Fruit fly (Drosophila melanogaster) whole organism, adult: ENCODE measurements around the gene DEF8.

Experiments
- CG12768 ChIP-seq: fragments of 200-800 bp; sonication (Bioruptor generic); optimal IDR thresholded peaks from 2 replicates; lab custom pipeline; 2017; ENCODE audit warnings: missing biosample characterization, missing genetic modification characterization, mild to moderate bottlenecking, moderate library complexity, missing genetic modification reagents
- CG33017 ChIP-seq: fragments of 200-800 bp; sonication (Bioruptor generic); optimal IDR thresholded peaks from 2 replicates; lab custom pipeline; 2018; ENCODE audit warnings: missing biosample characterization, mild to moderate bottlenecking, missing genetic modification characterization, moderate library complexity
- CG5204 ChIP-seq: fragments of 200-800 bp; sonication (Bioruptor generic); optimal IDR thresholded peaks from 2 replicates; lab custom pipeline; 2016; ENCODE audit warnings: missing biosample characterization, missing genetic modification characterization
- Clk ChIP-seq: fragments of 200-800 bp; sonication (Bioruptor generic); optimal IDR thresholded peaks from 2 replicates; lab custom pipeline; 2017; ENCODE audit warnings: missing biosample characterization, missing genetic modification characterization
- Crg-1 ChIP-seq: fragments of 200-800 bp; sonication (Bioruptor generic); optimal IDR thresholded peaks from 2 replicates; lab custom pipeline; 2016; ENCODE audit warnings: missing biosample characterization, missing genetic modification characterization
- Hr96 ChIP-seq: fragments of 200-800 bp; sonication (Bioruptor generic); optimal IDR thresholded peaks from 2 replicates; lab custom pipeline; 2016; ENCODE audit warnings: missing biosample characterization, missing genetic modification characterization
- Mnt ChIP-seq: fragments of 200-800 bp; sonication (Bioruptor generic); optimal IDR thresholded peaks from 2 replicates; lab custom pipeline; 2016; ENCODE audit warnings: missing biosample characterization, mild to moderate bottlenecking, missing genetic modification characterization
- bab1 ChIP-seq: fragments of 200-800 bp; sonication (Bioruptor generic); optimal IDR thresholded peaks from 3 replicates; lab custom pipeline; 2019; ENCODE audit warnings: missing biosample characterization, mild to moderate bottlenecking, missing genetic modification characterization, moderate library complexity
- cnc ChIP-seq, 2 experiments: fragments of >200 bp; optimal IDR thresholded peaks; 2 replicates each; lab custom pipeline; 2017
- kay ChIP-seq: fragments of 200-800 bp; sonication (Bioruptor generic); peaks from one replicate; lab custom pipeline; 2016; ENCODE audit warnings: missing biosample characterization, missing genetic modification characterization, borderline replicate concordance
- pad ChIP-seq: fragments of 200-800 bp; sonication (Bioruptor generic); optimal IDR thresholded peaks from 3 replicates; lab custom pipeline; 2017; ENCODE audit warnings: missing biosample characterization, missing genetic modification characterization, mild to moderate bottlenecking, moderate library complexity, missing genetic modification reagents

dm6 chr3L:12175382-12175781 lies 43.4 kb downstream of the DEF8 start, which contains the start of gene Rh7:
- no peak for TF ChIP-seq kay
- no peak for TF ChIP-seq cnc (optimal IDR thresholded peaks at IDR 0.05; lab: Kevin White, UChicago)
- TF ChIP-seq Clk (GFP tag; lab: Kevin White, UChicago): no peak
- TF ChIP-seq bab1 (GFP tag; lab: Kevin White, UChicago): no peak
- no peak for TF ChIP-seq Mnt (GFP tag; lab: Kevin White, UChicago)
- no peak for TF ChIP-seq CG12768
- TF ChIP-seq Hr96 (GFP tag; lab: Kevin White, UChicago): no peak
- TF ChIP-seq Crg-1 (GFP tag; lab: Kevin White, UChicago): no peak
- no peak for TF ChIP-seq pad (GFP tag; lab: Kevin White, UChicago)
- TF ChIP-seq CG33017 (tag; lab: Kevin White, UChicago): no peak
- TF ChIP-seq CG5204: no peak
